Worm (Caenorhabditis elegans): ENCODE measurements around the gene fbxb-74.

fbxb-74 gene

DNA sequence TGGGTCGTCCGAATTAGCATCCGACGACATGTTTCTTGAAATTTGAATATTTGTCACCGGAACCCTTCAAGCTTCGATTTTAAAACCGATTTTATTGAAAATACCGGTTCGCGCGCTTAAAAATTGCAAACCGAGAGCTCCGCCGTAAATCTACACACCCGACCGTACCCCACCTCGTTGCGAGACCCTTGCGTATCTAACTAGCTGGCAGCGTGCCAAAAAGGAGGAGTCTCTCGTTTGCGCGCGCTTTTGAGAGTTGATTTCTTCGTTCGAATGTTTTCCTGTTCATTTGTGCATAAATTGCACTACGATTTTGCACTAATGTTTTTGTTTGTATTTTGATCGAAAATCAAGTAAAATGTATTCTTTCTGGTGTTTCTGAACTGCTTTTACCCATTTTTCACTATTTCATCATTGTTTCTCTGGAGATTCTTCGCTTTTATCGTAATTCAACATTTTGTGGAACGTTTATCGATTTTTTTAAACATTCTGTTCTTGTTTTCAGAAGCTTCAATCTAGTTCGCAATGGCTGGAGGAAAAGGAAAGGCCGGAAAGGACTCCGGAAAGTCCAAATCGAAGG, 6.7 kb upstream of the fbxb-74 start, which contains the start of the genes wapl-1 and htz-1 (continued):
- TF ChIP-seq alr-1 (tag; optimal IDR thresholded peaks at IDR 0.05; ENCODE audit: borderline replicate concordance): no peak
- TF ChIP-seq egl-27 (tag; optimal IDR thresholded peaks at IDR 0.05): peak; percentile 51 to 54
- TF ChIP-seq nhr-11 (tag; optimal IDR thresholded peaks at IDR 0.05): peak; percentile 86
- TF ChIP-seq nhr-84 (tag; optimal IDR thresholded peaks at IDR 0.05): no peak
- peak in 1 of 2 experiments; percentile 94 for TF ChIP-seq mdl-1 (tag; optimal IDR thresholded peaks at IDR 0.05)
- TF ChIP-seq lir-3 (tag; optimal IDR thresholded peaks at IDR 0.05; ENCODE audit: poor library complexity): peak; percentile 84
- TF ChIP-seq lin-14 (GFP tag; optimal IDR thresholded peaks at IDR 0.05): peak; percentile 97
- TF ChIP-seq nhr-71 (tag; optimal IDR thresholded peaks at IDR 0.05): peak; percentile 98
- peak; percentile 94 for TF ChIP-seq grh-1 (GFP tag; IDR thresholded peaks at IDR 0.05)
- TF ChIP-seq aha-1 (tag; optimal IDR thresholded peaks at IDR 0.05): peak; percentile 60
- no peak for TF ChIP-seq pag-3 (tag; optimal IDR thresholded peaks at IDR 0.05; ENCODE audit: borderline replicate concordance, insufficient read depth)
- TF ChIP-seq tlp-1 (tag; optimal IDR thresholded peaks at IDR 0.05): no peak
- TF ChIP-seq ets-5 (GFP tag; IDR thresholded peaks at IDR 0.05): no peak
- no peak for TF ChIP-seq fkh-4 (tag; optimal IDR thresholded peaks at IDR 0.05; ENCODE audit: borderline replicate concordance)
- no peak for TF ChIP-seq unc-30 (tag; optimal IDR thresholded peaks at IDR 0.05)
- peak; percentile 98 for TF ChIP-seq nhr-47 (tag; optimal IDR thresholded peaks at IDR 0.05)
- TF ChIP-seq fos-1 (tag; optimal IDR thresholded peaks at IDR 0.05): peak; percentile 92
- TF ChIP-seq fkh-10 (GFP tag; optimal IDR thresholded peaks at IDR 0.05): peak; percentile 92
- peak; percentile 99 for TF ChIP-seq nhr-85 (tag)
- peak; percentile 89 for TF ChIP-seq C04F5.9 (tag; optimal IDR thresholded peaks at IDR 0.05)
- TF ChIP-seq snpc-4 (tag; optimal IDR thresholded peaks at IDR 0.05): peak; percentile 84
- TF ChIP-seq xbp-1 (tag; optimal IDR thresholded peaks at IDR 0.05): peak; percentile 98
- TF ChIP-seq nhr-237 (tag; optimal IDR thresholded peaks at IDR 0.05): peak; percentile 92
- TF ChIP-seq rnt-1 (tag; optimal IDR thresholded peaks at IDR 0.05): peak; percentile 96
- no peak for TF ChIP-seq hlh-4 (tag; optimal IDR thresholded peaks at IDR 0.05)
- TF ChIP-seq tbx-2 (tag; optimal IDR thresholded peaks at IDR 0.05): peak; percentile 97
- peak; percentile 84 for TF ChIP-seq zip-4 (GFP tag; optimal IDR thresholded peaks at IDR 0.05)
- TF ChIP-seq unc-62 (GFP tag; optimal IDR thresholded peaks at IDR 0.05): no peak
- TF ChIP-seq ztf-4 (tag; optimal IDR thresholded peaks at IDR 0.05): peak; percentile 91
- peak; percentile 97 for TF ChIP-seq C16A3.4 (tag; optimal IDR thresholded peaks at IDR 0.05)
- peak; percentile 97 for TF ChIP-seq skn-1 (tag; optimal IDR thresholded peaks at IDR 0.05)
- peak; percentile 97 to 98 (median 97) for TF ChIP-seq ceh-82 (tag; optimal IDR thresholded peaks at IDR 0.05)
- peak; percentile 95 for TF ChIP-seq jun-1 (tag; optimal IDR thresholded peaks at IDR 0.05)
- peak; percentile 97 for TF ChIP-seq swsn-7 (tag; optimal IDR thresholded peaks at IDR 0.05)
- TF ChIP-seq efl-3 (GFP tag; optimal IDR thresholded peaks at IDR 0.05): peak; percentile 44
- TF ChIP-seq aly-2 (tag; optimal IDR thresholded peaks at IDR 0.05): peak; percentile 34
- TF ChIP-seq fkh-8 (tag; optimal IDR thresholded peaks at IDR 0.05): peak; percentile 97
- peak; percentile 81 for TF ChIP-seq sup-37 (GFP tag; optimal IDR thresholded peaks at IDR 0.05)
- peak; percentile 99 to 100 for TF ChIP-seq lsy-2 (tag; optimal IDR thresholded peaks at IDR 0.05)
- peak; percentile 95 for TF ChIP-seq dsc-1 (tag; optimal IDR thresholded peaks at IDR 0.05)
- TF ChIP-seq isw-1 (GFP tag; IDR thresholded peaks at IDR 0.05): peak; percentile 97
- peak; percentile 71 for TF ChIP-seq F16B12.6 (tag; optimal IDR thresholded peaks at IDR 0.05)
- TF ChIP-seq ceh-90 (tag; optimal IDR thresholded peaks at IDR 0.05): peak; percentile 13
- TF ChIP-seq ceh-8 (GFP tag; optimal IDR thresholded peaks at IDR 0.05): peak; percentile 91
- peak; percentile 43 to 92 (median 80) for TF ChIP-seq elt-3 (tag; optimal IDR thresholded peaks at IDR 0.05)
- TF ChIP-seq nhr-76 (tag; optimal IDR thresholded peaks at IDR 0.05): no peak
- no peak for TF ChIP-seq Y116A8C.19 (tag; optimal IDR thresholded peaks at IDR 0.05; ENCODE audit: borderline replicate concordance)
- TF ChIP-seq ces-1 (GFP tag; optimal IDR thresholded peaks at IDR 0.05): no peak

Data from whole organism, L1 larva.